Worm (Caenorhabditis elegans) whole organism, L1 larva: ENCODE results near the gene Y57G11B.6.
A peak's percentile ranks its signal among the peaks of the same experiment; 100 is the strongest.

ENCODE experiments used
- C16A3.4 ChIP-seq: fragments of 150-350 bp; optimal IDR thresholded peaks from 2 replicates; lab custom pipeline; 2014; ENCODE audit warnings: missing biosample characterization, missing genetic modification characterization
- C34B4.2 ChIP-seq: sonication (generic microtip); optimal IDR thresholded peaks from 2 replicates; lab custom pipeline; 2017; ENCODE audit warnings: mild to moderate bottlenecking, missing genetic modification characterization, missing compliant biosample characterization
- F16B12.6 ChIP-seq: fragments of 150-350 bp; optimal IDR thresholded peaks from 2 replicates; lab custom pipeline; 2014; ENCODE audit warnings: missing biosample characterization, missing genetic modification characterization
- aha-1 ChIP-seq: fragments of 150-350 bp; optimal IDR thresholded peaks from 2 replicates; lab custom pipeline; 2014; ENCODE audit warnings: missing biosample characterization, missing genetic modification characterization
- alr-1 ChIP-seq: fragments of 200-800 bp; sonication (Bioruptor generic); optimal IDR thresholded peaks from 2 replicates; lab custom pipeline; 2018; ENCODE audit warnings: borderline replicate concordance, mild to moderate bottlenecking, missing genetic modification characterization, missing compliant biosample characterization
- aly-2 ChIP-seq: fragments of 150-350 bp; optimal IDR thresholded peaks from 2 replicates; lab custom pipeline; 2014; ENCODE audit warnings: missing biosample characterization, missing genetic modification characterization
- ama-1 ChIP-seq: fragments of 150-350 bp; optimal IDR thresholded peaks from 2 replicates; lab custom pipeline; 2014
- blmp-1 ChIP-seq: fragments of 150-350 bp; optimal IDR thresholded peaks from 2 replicates; lab custom pipeline; 2014; ENCODE audit warnings: missing biosample characterization, missing genetic modification characterization
- ceh-82 ChIP-seq, 3 experiments: fragments of 150-350 bp in 1 of 3; sonication (generic microtip) in 2 of 3; optimal IDR thresholded peaks; 2 replicates each; lab custom pipeline; 2014 to 2017; ENCODE audit warnings: missing biosample characterization in 3 of 3, missing genetic modification characterization in 3 of 3
- ceh-90 ChIP-seq: sonication (generic microtip); optimal IDR thresholded peaks from 2 replicates; lab custom pipeline; 2016; ENCODE audit warnings: missing genetic modification characterization, missing compliant biosample characterization
- ces-1 ChIP-seq: fragments of 150-350 bp; optimal IDR thresholded peaks from 2 replicates; lab custom pipeline; 2014; ENCODE audit warnings: missing biosample characterization, missing genetic modification reagents, missing genetic modification characterization
- dpl-1 ChIP-seq, 3 experiments: fragments of 150-350 bp in 2 of 3; sonication (generic microtip) in 1 of 3; optimal IDR thresholded peaks; 2 replicates each; lab custom pipeline; 2014 to 2017; ENCODE audit warnings: missing biosample characterization in 3 of 3, missing genetic modification characterization in 3 of 3, missing genetic modification reagents in 3 of 3
- efl-1 ChIP-seq, 4 experiments: fragments of 150-350 bp; optimal IDR thresholded peaks in 3 of 4; peaks in 1 of 4; 1 replicate in 1 of 4; 2 replicates in 3 of 4; lab custom pipeline; 2014; ENCODE audit warnings: missing biosample characterization in 2 of 4, missing genetic modification characterization in 2 of 4, missing genetic modification reagents in 2 of 4
- efl-3 ChIP-seq: fragments of 200-800 bp; sonication (Bioruptor generic); optimal IDR thresholded peaks from 2 replicates; lab custom pipeline; 2018; ENCODE audit warnings: mild to moderate bottlenecking, missing genetic modification characterization, missing compliant biosample characterization
- egl-13 ChIP-seq: sonication (generic microtip); optimal IDR thresholded peaks from 2 replicates; lab custom pipeline; 2016; ENCODE audit warnings: missing genotype, missing genetic modification reagents, missing genetic modification characterization, missing compliant biosample characterization
- elt-2 ChIP-seq: sonication (generic microtip); optimal IDR thresholded peaks from 2 replicates; lab custom pipeline; 2016; ENCODE audit warnings: missing genetic modification characterization, mild to moderate bottlenecking, inconsistent platforms, missing compliant biosample characterization, missing genetic modification reagents
- elt-3 ChIP-seq, 6 experiments: fragments of 150-350 bp in 1 of 6; sonication (generic microtip); optimal IDR thresholded peaks; 2 replicates each; lab custom pipeline; 2017 to 2018; ENCODE audit warnings: missing biosample characterization in 6 of 6, missing genetic modification characterization in 6 of 6, inconsistent platforms in 1 of 6
- fos-1 ChIP-seq: fragments of 150-350 bp; optimal IDR thresholded peaks from 2 replicates; lab custom pipeline; 2014; ENCODE audit warnings: missing biosample characterization, missing genetic modification characterization
- hlh-4 ChIP-seq: sonication (generic microtip); optimal IDR thresholded peaks from 2 replicates; lab custom pipeline; 2016; ENCODE audit warnings: mild to moderate bottlenecking, missing genetic modification characterization, missing compliant biosample characterization
- isw-1 ChIP-seq: fragments of 200-800 bp; sonication (Bioruptor generic); IDR thresholded peaks from 2 replicates; pipeline ENCODE4 v1.3.6; 2022; ENCODE audit warnings: missing genetic modification characterization, missing compliant biosample characterization
- lin-14 ChIP-seq: fragments of 200-800 bp; sonication (Bioruptor generic); optimal IDR thresholded peaks from 2 replicates; lab custom pipeline; 2018; ENCODE audit warnings: mild to moderate bottlenecking, missing genetic modification characterization, moderate library complexity, missing compliant biosample characterization
- lin-15B ChIP-seq: fragments of 150-350 bp; sonication (generic microtip); optimal IDR thresholded peaks from 3 replicates; lab custom pipeline; 2014; ENCODE audit warnings: missing biosample characterization, missing genetic modification characterization
- lin-39 ChIP-seq: fragments of 150-350 bp; optimal IDR thresholded peaks from 2 replicates; lab custom pipeline; 2014; ENCODE audit warnings: missing biosample characterization, missing genetic modification reagents, missing genetic modification characterization
- lsy-2 ChIP-seq, 2 experiments: fragments of 150-350 bp; optimal IDR thresholded peaks; 2 replicates each; lab custom pipeline; 2014; ENCODE audit warnings: missing biosample characterization in 2 of 2, missing genetic modification characterization in 2 of 2
- mdl-1 ChIP-seq, 2 experiments: fragments of 150-350 bp; optimal IDR thresholded peaks; 2 replicates each; lab custom pipeline; 2014 to 2017; ENCODE audit warnings: missing biosample characterization in 2 of 2, missing genetic modification characterization in 2 of 2, inconsistent platforms in 1 of 2
- mep-1 ChIP-seq: fragments of 150-350 bp; optimal IDR thresholded peaks from 2 replicates; lab custom pipeline; 2014; ENCODE audit warnings: missing biosample characterization, missing genetic modification characterization
- nhr-19 ChIP-seq: fragments of 200-800 bp; sonication (Bioruptor generic); conservative IDR thresholded peaks from 2 replicates; pipeline ENCODE4 v1.3.6; 2022; ENCODE audit warnings: missing genetic modification characterization, missing compliant biosample characterization
- nhr-20 ChIP-seq: sonication (generic microtip); optimal IDR thresholded peaks from 2 replicates; lab custom pipeline; 2016; ENCODE audit warnings: mild to moderate bottlenecking, missing genetic modification characterization, missing compliant biosample characterization
- nhr-237 ChIP-seq: fragments of 150-350 bp; optimal IDR thresholded peaks from 2 replicates; lab custom pipeline; 2014; ENCODE audit warnings: missing biosample characterization, missing genetic modification characterization
- nhr-76 ChIP-seq: sonication (generic microtip); optimal IDR thresholded peaks from 2 replicates; lab custom pipeline; 2017; ENCODE audit warnings: missing biosample characterization, missing genetic modification characterization
- nhr-77 ChIP-seq: fragments of 150-350 bp; optimal IDR thresholded peaks from 2 replicates; lab custom pipeline; 2014; ENCODE audit warnings: missing biosample characterization, missing genetic modification characterization
- nhr-85 ChIP-seq: sonication (generic microtip); peaks from one replicate; lab custom pipeline; 2016; ENCODE audit warnings: missing genetic modification characterization, inconsistent platforms, missing compliant biosample characterization
- nhr-90 ChIP-seq: sonication (generic microtip); optimal IDR thresholded peaks from 2 replicates; lab custom pipeline; 2016; ENCODE audit warnings: mild to moderate bottlenecking, missing genetic modification characterization, missing compliant biosample characterization; ENCODE audit not compliant: poor library complexity
- pag-3 ChIP-seq: sonication (generic microtip); optimal IDR thresholded peaks from 2 replicates; lab custom pipeline; 2017; ENCODE audit warnings: missing genetic modification characterization, mild to moderate bottlenecking, missing compliant biosample characterization, antibody characterized with exemption, borderline replicate concordance; ENCODE audit not compliant: insufficient read depth
- pax-3 ChIP-seq: fragments of 200-800 bp; sonication (Bioruptor generic); optimal IDR thresholded peaks from 2 replicates; lab custom pipeline; 2018; ENCODE audit warnings: mild to moderate bottlenecking, missing genetic modification characterization, moderate library complexity, missing compliant biosample characterization
- pqm-1 ChIP-seq: sonication (generic microtip); optimal IDR thresholded peaks from 3 replicates; lab custom pipeline; 2017; ENCODE audit warnings: missing biosample characterization, missing genetic modification characterization
- skn-1 ChIP-seq: fragments of 150-350 bp; optimal IDR thresholded peaks from 2 replicates; lab custom pipeline; 2014; ENCODE audit warnings: missing biosample characterization, missing genetic modification characterization
- snu-23 ChIP-seq: sonication (generic microtip); optimal IDR thresholded peaks from 2 replicates; lab custom pipeline; 2016; ENCODE audit warnings: missing genetic modification characterization, missing compliant biosample characterization
- sox-4 ChIP-seq: sonication (generic microtip); optimal IDR thresholded peaks from 2 replicates; lab custom pipeline; 2016; ENCODE audit warnings: missing genetic modification characterization, missing compliant biosample characterization
- tbx-2 ChIP-seq: sonication (generic microtip); optimal IDR thresholded peaks from 2 replicates; lab custom pipeline; 2016; ENCODE audit warnings: missing genetic modification characterization, missing compliant biosample characterization
- tlp-1 ChIP-seq: fragments of 150-350 bp; optimal IDR thresholded peaks from 2 replicates; lab custom pipeline; 2014; ENCODE audit warnings: missing biosample characterization, missing genetic modification characterization
- unc-30 ChIP-seq: sonication (generic microtip); optimal IDR thresholded peaks from 2 replicates; lab custom pipeline; 2017; ENCODE audit warnings: missing biosample characterization, missing genetic modification characterization
- vab-15 ChIP-seq: sonication (generic microtip); optimal IDR thresholded peaks from 2 replicates; lab custom pipeline; 2017; ENCODE audit warnings: missing genotype, mild to moderate bottlenecking, missing genetic modification characterization, missing compliant biosample characterization
- xbp-1 ChIP-seq: sonication (generic microtip); optimal IDR thresholded peaks from 2 replicates; lab custom pipeline; 2016; ENCODE audit warnings: missing genetic modification characterization, missing compliant biosample characterization
- ztf-11 ChIP-seq, 2 experiments: sonication (generic microtip); optimal IDR thresholded peaks; 2 replicates each; lab custom pipeline; 2016 to 2017; ENCODE audit warnings: missing genetic modification characterization in 2 of 2, missing biosample characterization in 1 of 2, missing compliant biosample characterization in 1 of 2

Gene Y57G11B.6

DNA sequence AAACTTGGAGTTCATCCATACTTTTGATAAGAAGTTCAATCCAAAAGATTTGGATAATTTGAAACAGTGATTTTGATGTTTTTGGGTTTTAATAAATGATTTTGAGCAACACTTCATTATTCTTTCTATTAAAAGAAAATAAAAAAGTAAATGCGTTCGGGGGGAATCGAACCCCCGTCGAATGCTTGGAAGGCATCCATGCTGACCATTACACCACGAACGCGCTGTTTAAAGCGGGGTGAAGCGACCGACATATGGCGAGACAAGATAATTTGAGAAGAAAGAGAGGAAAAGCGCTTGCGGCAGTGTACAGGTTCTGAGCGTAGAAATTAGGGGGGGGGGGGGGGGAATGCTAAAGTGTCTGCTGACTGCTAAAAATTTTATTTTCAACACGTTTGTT, 21.8 kb upstream of the Y57G11B.6 start:
- TF ChIP-seq elt-3 (tag; optimal IDR thresholded peaks at IDR 0.05; lab: Kevin White, UChicago) (no peak), ceh-82 (tag; optimal IDR thresholded peaks at IDR 0.05; lab: Kevin White, UChicago) (no peak), sox-4 (tag; lab: Kevin White, UChicago) (no peak), nhr-77 (no peak), ama-1 (no peak), ces-1 (no peak), skn-1 (tag; lab: Kevin White, UChicago) (no peak), ztf-11 (tag; optimal IDR thresholded peaks at IDR 0.05; lab: Kevin White, UChicago) (no peak), efl-1 (optimal IDR thresholded peaks at IDR 0.05; lab: Kevin White, UChicago) (no peak), efl-1 (GFP tag; optimal IDR thresholded peaks at IDR 0.05 in 1 of 2; lab: Kevin White, UChicago) (peak in 1 of 2 experiments; percentile 82), pax-3 (tag; lab: Kevin White, UChicago) (no peak), alr-1 (tag; lab: Kevin White, UChicago) (no peak), blmp-1 (tag; lab: Kevin White, UChicago) (peak; percentile 5), pag-3 (tag; lab: Kevin White, UChicago) (no peak), isw-1 (GFP tag; lab: Robert Waterston, UW) (no peak), efl-3 (GFP tag; lab: Kevin White, UChicago) (no peak), unc-30 (no peak), nhr-20 (tag; lab: Kevin White, UChicago) (peak; percentile 32), snu-23 (GFP tag; lab: Kevin White, UChicago) (no peak), aly-2 (tag; lab: Kevin White, UChicago) (no peak), hlh-4 (tag; lab: Kevin White, UChicago) (no peak), nhr-237 (tag; lab: Kevin White, UChicago) (no peak), lsy-2 (tag; optimal IDR thresholded peaks at IDR 0.05; lab: Kevin White, UChicago) (no peak), vab-15 (tag; lab: Kevin White, UChicago) (no peak), F16B12.6 (no peak), nhr-19 (GFP tag; lab: Robert Waterston, UW) (0 out of 2 replicates have a peak, but pooled peaks have one; percentile 26), egl-13 (no peak), fos-1 (no peak), ceh-90 (no peak), mep-1 (tag; lab: Kevin White, UChicago) (no peak), nhr-90 (peak; percentile 42), nhr-76 (tag; lab: Kevin White, UChicago) (no peak), aha-1 (tag; lab: Kevin White, UChicago) (no peak), tbx-2 (tag; lab: Kevin White, UChicago) (no peak), lin-15B (tag; lab: Kevin White, UChicago) (no peak), dpl-1 (GFP tag; optimal IDR thresholded peaks at IDR 0.05; lab: Kevin White, UChicago) (no peak), elt-2 (peak; percentile 2), pqm-1 (tag; lab: Kevin White, UChicago) (no peak)

- TF ChIP-seq nhr-237 (tag; lab: Kevin White, UChicago): no peak
- TF ChIP-seq ceh-90: no peak
- TF ChIP-seq sox-4 (tag; lab: Kevin White, UChicago): no peak
- no peak for TF ChIP-seq elt-3 (tag; optimal IDR thresholded peaks at IDR 0.05; lab: Kevin White, UChicago)
- no peak for TF ChIP-seq unc-30
- TF ChIP-seq xbp-1 (tag; lab: Kevin White, UChicago): no peak
- no peak for TF ChIP-seq lsy-2 (tag; optimal IDR thresholded peaks at IDR 0.05; lab: Kevin White, UChicago)
- no peak for TF ChIP-seq tlp-1 (tag; lab: Kevin White, UChicago)
- no peak for TF ChIP-seq lin-15B (tag; lab: Kevin White, UChicago)
- TF ChIP-seq mdl-1 (tag; optimal IDR thresholded peaks at IDR 0.05; lab: Kevin White, UChicago): no peak
- TF ChIP-seq blmp-1 (tag; lab: Kevin White, UChicago): no peak
- no peak for TF ChIP-seq lin-39 (tag; lab: Kevin White, UChicago)
- no peak for TF ChIP-seq C16A3.4 (tag; lab: Kevin White, UChicago)
- TF ChIP-seq lin-14 (GFP tag; lab: Kevin White, UChicago): no peak
- no peak for TF ChIP-seq dpl-1 (GFP tag; optimal IDR thresholded peaks at IDR 0.05; lab: Kevin White, UChicago)
- no peak for TF ChIP-seq nhr-85 (tag; lab: Kevin White, UChicago)
- TF ChIP-seq C34B4.2 (tag; lab: Kevin White, UChicago): no peak
- TF ChIP-seq ceh-82 (tag; optimal IDR thresholded peaks at IDR 0.05; lab: Kevin White, UChicago): no peak
Observed at ce11 chrIV:14574282-14574869, 19.7 kb upstream of the Y57G11B.6 start, which contains the start of the genes Y57G11B.3 and Y57G11B.5. Gene Y57G11B.3 (minus strand): TSS chrIV:14574382. Gene Y57G11B.5 (plus strand): TSS chrIV:14574819.
